Fruit fly (Drosophila melanogaster) whole organism, pupa: Measurements from ENCODE around the gene CG9471.
A peak's percentile ranks its signal among the peaks of the same experiment; 100 is the strongest.

ENCODE experiments used
- CG10348 ChIP-seq: fragments of 200-800 bp; sonication (Bioruptor generic); IDR thresholded peaks from 2 replicates; pipeline ENCODE4 v1.3.6; 2022; ENCODE audit warnings: missing biosample characterization, missing genetic modification characterization
- CG12605 ChIP-seq: fragments of 200-800 bp; sonication (Bioruptor generic); IDR thresholded peaks from 2 replicates; pipeline ENCODE4 v1.3.6; 2022; ENCODE audit warnings: missing biosample characterization, missing genetic modification characterization
- CG13204 ChIP-seq: fragments of 200-800 bp; sonication (Bioruptor generic); optimal IDR thresholded peaks from 2 replicates; lab custom pipeline; 2018; ENCODE audit warnings: missing biosample characterization, mild to moderate bottlenecking, missing genetic modification characterization, moderate library complexity
- CG14655 ChIP-seq: fragments of 200-800 bp; sonication (Bioruptor generic); optimal IDR thresholded peaks from 3 replicates; lab custom pipeline; 2017; ENCODE audit warnings: mild to moderate bottlenecking, missing biosample characterization, missing genetic modification reagents, missing genetic modification characterization
- CG15710 ChIP-seq: fragments of 200-800 bp; sonication (Bioruptor generic); optimal IDR thresholded peaks from 2 replicates; lab custom pipeline; 2018; ENCODE audit warnings: missing biosample characterization, mild to moderate bottlenecking, missing genetic modification characterization, moderate library complexity
- CG17806 ChIP-seq: fragments of 200-800 bp; sonication (Bioruptor generic); optimal IDR thresholded peaks from 2 replicates; lab custom pipeline; 2018; ENCODE audit warnings: missing biosample characterization, mild to moderate bottlenecking, missing genetic modification characterization, moderate library complexity
- CG32121 ChIP-seq: fragments of 200-800 bp; sonication (Bioruptor generic); IDR thresholded peaks from 2 replicates; pipeline ENCODE4 v1.3.6; 2022; ENCODE audit warnings: missing biosample characterization, missing genetic modification characterization
- CG34367 ChIP-seq: fragments of 200-800 bp; sonication (Bioruptor generic); optimal IDR thresholded peaks from 2 replicates; lab custom pipeline; 2018; ENCODE audit warnings: missing biosample characterization, mild to moderate bottlenecking, missing genetic modification characterization
- CG4496 ChIP-seq: fragments of 200-800 bp; sonication (Bioruptor generic); IDR thresholded peaks from 3 replicates; pipeline ENCODE4 v1.3.6; 2022; ENCODE audit warnings: missing biosample characterization, missing genetic modification characterization
- CG8159 ChIP-seq: fragments of 200-800 bp; sonication (Bioruptor generic); optimal IDR thresholded peaks from 3 replicates; lab custom pipeline; 2018; ENCODE audit warnings: missing biosample characterization, mild to moderate bottlenecking, missing genetic modification characterization, moderate library complexity
- CG8301 ChIP-seq: fragments of 200-800 bp; sonication (Bioruptor generic); optimal IDR thresholded peaks from 2 replicates; lab custom pipeline; 2018; ENCODE audit warnings: missing biosample characterization, mild to moderate bottlenecking, missing genetic modification characterization
- CG9948 ChIP-seq: fragments of 200-800 bp; sonication (Bioruptor generic); optimal IDR thresholded peaks from 2 replicates; lab custom pipeline; 2018; ENCODE audit warnings: missing biosample characterization, mild to moderate bottlenecking, missing genetic modification characterization, moderate library complexity
- D1 ChIP-seq: fragments of 200-800 bp; sonication (Bioruptor generic); optimal IDR thresholded peaks from 2 replicates; lab custom pipeline; 2018; ENCODE audit warnings: missing biosample characterization, mild to moderate bottlenecking, missing genetic modification characterization, moderate library complexity
- EcR ChIP-seq: fragments of 200-800 bp; sonication (Bioruptor generic); optimal IDR thresholded peaks from 3 replicates; lab custom pipeline; 2019; ENCODE audit warnings: missing biosample characterization, missing genetic modification characterization, mild to moderate bottlenecking, moderate library complexity, missing genetic modification reagents
- Ets98B ChIP-seq: fragments of 200-800 bp; sonication (Bioruptor generic); IDR thresholded peaks from 2 replicates; pipeline ENCODE4 v1.3.6; 2022; ENCODE audit warnings: missing biosample characterization, missing genetic modification characterization
- Pif1A ChIP-seq: fragments of 200-800 bp; sonication (Bioruptor generic); optimal IDR thresholded peaks from 3 replicates; lab custom pipeline; 2016; ENCODE audit warnings: missing biosample characterization, missing genetic modification characterization
- Pif1B ChIP-seq: fragments of 200-800 bp; sonication (Bioruptor generic); optimal IDR thresholded peaks from 3 replicates; lab custom pipeline; 2016; ENCODE audit warnings: missing biosample characterization, missing genetic modification characterization
- Snoo ChIP-seq: fragments of 200-800 bp; sonication (Bioruptor generic); optimal IDR thresholded peaks from 3 replicates; lab custom pipeline; 2017; ENCODE audit warnings: missing biosample characterization, mild to moderate bottlenecking, missing genetic modification characterization, inconsistent platforms
- fd96Ca ChIP-seq: fragments of 200-800 bp; sonication (Bioruptor generic); IDR thresholded peaks from 3 replicates; pipeline ENCODE4 v1.3.6; 2022; ENCODE audit warnings: missing biosample characterization, missing genetic modification characterization
- gl ChIP-seq: fragments of 200-800 bp; sonication (Bioruptor generic); optimal IDR thresholded peaks from 2 replicates; lab custom pipeline; 2018; ENCODE audit warnings: missing biosample characterization, mild to moderate bottlenecking, missing genetic modification characterization
- rn ChIP-seq: fragments of 200-800 bp; sonication (Bioruptor generic); IDR thresholded peaks from 2 replicates; pipeline ENCODE4 v1.3.6; 2022; ENCODE audit warnings: missing biosample characterization, missing genetic modification characterization

The CG9471 gene

DNA sequence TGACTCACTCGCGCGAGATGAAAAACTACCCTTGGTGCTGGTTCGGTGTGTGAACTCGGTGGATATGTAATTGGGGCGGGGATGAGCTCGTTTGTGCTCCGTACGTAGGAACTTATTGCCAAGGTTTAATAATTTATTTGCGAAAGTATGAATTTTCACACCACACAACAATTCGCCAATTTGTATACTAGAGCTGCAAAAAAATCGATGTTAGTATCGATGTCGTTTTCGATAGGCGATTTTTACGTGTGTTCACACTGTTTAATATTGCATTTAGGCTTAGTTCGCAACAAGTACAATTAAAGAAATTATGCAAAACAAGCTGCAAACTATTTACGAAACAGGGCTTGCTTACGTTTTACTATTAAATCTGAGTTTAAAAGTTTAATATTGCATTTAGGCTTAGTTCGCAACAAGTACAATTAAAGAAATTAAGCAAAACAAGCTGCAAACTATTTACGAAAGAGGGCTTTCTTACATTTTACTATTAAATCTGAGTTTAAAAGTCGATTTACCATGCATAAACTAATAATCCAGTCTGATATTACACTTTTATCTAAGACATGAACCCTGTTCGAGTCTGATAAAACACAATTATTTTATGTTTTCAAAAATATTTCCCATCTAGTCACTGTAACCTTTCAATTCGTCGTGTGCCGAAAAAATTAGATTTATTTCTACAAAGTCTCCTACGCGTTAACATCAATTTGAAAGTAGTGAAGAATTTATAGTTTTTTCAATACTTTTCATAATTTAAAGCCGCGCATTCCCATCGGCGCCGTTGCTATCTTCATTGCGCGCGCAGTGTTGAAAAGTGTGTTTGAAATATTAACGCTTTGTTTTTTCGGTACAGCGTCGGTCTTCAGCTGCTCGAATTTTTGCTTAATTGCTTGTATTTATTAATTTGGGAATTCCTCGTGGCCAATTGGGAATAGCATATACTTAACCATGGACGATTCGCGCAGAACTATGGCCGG lies 8.1 kb downstream of the CG9471 start, which contains the start of the genes Snap24 and CG8478:
Gene Snap24 (minus strand): TSS at position 196 of the 977 bp plus-strand sequence.
Gene CG8478 (plus strand): TSS at position 696 of the 977 bp plus-strand sequence.
- TF ChIP-seq CG12605 (GFP tag; lab: Robert Waterston, UW): no peak
- TF ChIP-seq EcR (GFP tag; lab: Kevin White, UChicago): no peak
- TF ChIP-seq CG9948 (tag; lab: Kevin White, UChicago): peak; percentile 28
- TF ChIP-seq gl (tag; lab: Kevin White, UChicago): no peak
- no peak for TF ChIP-seq rn (GFP tag; lab: Robert Waterston, UW)
- TF ChIP-seq CG32121 (GFP tag; lab: Robert Waterston, UW): no peak
- TF ChIP-seq fd96Ca (GFP tag; lab: Robert Waterston, UW): no peak
- peak; percentile 12 for TF ChIP-seq Snoo (tag; lab: Kevin White, UChicago)
- no peak for TF ChIP-seq CG8301 (tag; lab: Kevin White, UChicago)

dm6 chr3R:9759360-9760191 lies 11.8 kb downstream of the CG9471 start, which contains the start of gene Mpi:
Gene Mpi, plus strand, starts transcription at chr3R:9759622.
- no peak for TF ChIP-seq CG9948 (tag; lab: Kevin White, UChicago)
- no peak for TF ChIP-seq rn (GFP tag; lab: Robert Waterston, UW)
- no peak for TF ChIP-seq CG14655 (GFP tag; lab: Kevin White, UChicago)
- peak; percentile 64 for TF ChIP-seq EcR (GFP tag; lab: Kevin White, UChicago)
- TF ChIP-seq fd96Ca (GFP tag; lab: Robert Waterston, UW): no peak
- TF ChIP-seq Pif1B (GFP tag; lab: Kevin White, UChicago): no peak
- TF ChIP-seq D1 (tag; lab: Kevin White, UChicago): no peak
- no peak for TF ChIP-seq CG10348 (GFP tag; lab: Robert Waterston, UW)
- TF ChIP-seq Pif1A (GFP tag; lab: Kevin White, UChicago): no peak
- no peak for TF ChIP-seq Ets98B
- no peak for TF ChIP-seq CG12605 (GFP tag; lab: Robert Waterston, UW)
- TF ChIP-seq CG34367 (tag; lab: Kevin White, UChicago): no peak
- no peak; the same call in 1 of the 2 replicates for TF ChIP-seq CG32121 (GFP tag; lab: Robert Waterston, UW)
- TF ChIP-seq CG15710: no peak
- peak; percentile 33 for TF ChIP-seq Snoo (tag; lab: Kevin White, UChicago)
- no peak for TF ChIP-seq gl (tag; lab: Kevin White, UChicago)
- TF ChIP-seq CG8301 (tag; lab: Kevin White, UChicago): no peak
- peak; percentile 35; the same call in 1 of the 3 replicates for TF ChIP-seq CG4496 (GFP tag; lab: Robert Waterston, UW)
- TF ChIP-seq CG8159 (tag; lab: Kevin White, UChicago): no peak
- peak; percentile 18 for TF ChIP-seq CG17806 (tag; lab: Kevin White, UChicago)
- TF ChIP-seq CG13204 (GFP tag; lab: Kevin White, UChicago): no peak

- TF ChIP-seq EcR (GFP tag; lab: Kevin White, UChicago) (peak; percentile 54), CG8159 (tag; lab: Kevin White, UChicago) (no peak), D1 (tag; lab: Kevin White, UChicago) (no peak), CG32121 (GFP tag; lab: Robert Waterston, UW) (no peak), gl (tag; lab: Kevin White, UChicago) (no peak), Ets98B (no peak)
Measured at dm6 chr3R:9756187-9756586, 15.2 kb downstream of the CG9471 start, which contains the start of the genes Alg12 and Rpt3R. Gene Alg12, plus strand, starts transcription at chr3R:9756491. Gene Rpt3R, minus strand, starts transcription at chr3R:9756510.

dm6 chr3R:9754487-9754886 lies 16.9 kb downstream of the CG9471 start, which contains the start of gene Tti1:
Gene Tti1, minus strand, starts transcription at chr3R:9754686.
- TF ChIP-seq CG14655 (GFP tag; lab: Kevin White, UChicago): no peak
- TF ChIP-seq CG9948 (tag; lab: Kevin White, UChicago): no peak
- TF ChIP-seq CG8159 (tag; lab: Kevin White, UChicago): no peak
- no peak for TF ChIP-seq Pif1B (GFP tag; lab: Kevin White, UChicago)
- no peak for TF ChIP-seq CG12605 (GFP tag; lab: Robert Waterston, UW)
- no peak for TF ChIP-seq CG13204 (GFP tag; lab: Kevin White, UChicago)
- TF ChIP-seq, all 21 proteins: peak for 0
